Fruit fly (Drosophila melanogaster): ENCODE data around the gene UQCR-C2.

The UQCR-C2 gene

dm6 chr3L:16546159-16546558 is 37.8 kb upstream of the UQCR-C2 start:
- TF ChIP-seq Dif (GFP tag; optimal IDR thresholded peaks at IDR 0.05; ENCODE audit: partially characterized antibody) (no peak), Abd-B (GFP tag; optimal IDR thresholded peaks at IDR 0.05) (no peak), Sp1 (GFP tag; optimal IDR thresholded peaks at IDR 0.05) (no peak), pan (optimal IDR thresholded peaks at IDR 0.05) (no peak), CrebA (GFP tag; optimal IDR thresholded peaks at IDR 0.05; ENCODE audit: borderline replicate concordance) (no peak), Vsx2 (GFP tag; optimal IDR thresholded peaks at IDR 0.05; ENCODE audit: partially characterized antibody) (no peak), dsf (GFP tag; optimal IDR thresholded peaks at IDR 0.05; ENCODE audit: borderline replicate concordance) (no peak), Jra (GFP tag; optimal IDR thresholded peaks at IDR 0.05) (no peak), Dfd (GFP tag; optimal IDR thresholded peaks at IDR 0.05) (no peak), sv (GFP tag; optimal IDR thresholded peaks at IDR 0.05) (no peak), dmrt93B (GFP tag; optimal IDR thresholded peaks at IDR 0.05) (no peak), Myc (optimal IDR thresholded peaks at IDR 0.05) (no peak), dl (GFP tag; optimal IDR thresholded peaks at IDR 0.05; ENCODE audit: insufficient read depth in 1 of 2, partially characterized antibody in 2 of 2) (no peak), fru (GFP tag; optimal IDR thresholded peaks at IDR 0.05) (no peak), br (GFP tag; optimal IDR thresholded peaks at IDR 0.05) (no peak), Hnf4 (GFP tag; optimal IDR thresholded peaks at IDR 0.05) (no peak), N (GFP tag; optimal IDR thresholded peaks at IDR 0.05) (no peak)

dm6 chr3L:16556523-16556922 is 27.4 kb upstream of the UQCR-C2 start, which contains the start of gene CG4229:
TSS of gene CG4229 (plus strand) at chr3L:16556823.
- no peak for TF ChIP-seq Abd-B (GFP tag; optimal IDR thresholded peaks at IDR 0.05)

dm6 chr3L:16563361-16563760 is 20.6 kb upstream of the UQCR-C2 start:
- peak in 1 of 2 experiments; percentile 4 for TF ChIP-seq foxo (GFP tag; optimal IDR thresholded peaks at IDR 0.05)
- TF ChIP-seq dsf (GFP tag; optimal IDR thresholded peaks at IDR 0.05; ENCODE audit: borderline replicate concordance): no peak
- TF ChIP-seq N (GFP tag; optimal IDR thresholded peaks at IDR 0.05): no peak

- no peak for TF ChIP-seq usp (GFP tag; optimal IDR thresholded peaks at IDR 0.05)
- no peak for TF ChIP-seq dsf (GFP tag; optimal IDR thresholded peaks at IDR 0.05; ENCODE audit: borderline replicate concordance)
- no peak for TF ChIP-seq fru (GFP tag; optimal IDR thresholded peaks at IDR 0.05)
Measured at dm6 chr3L:16566093-16566492, 17.8 kb upstream of the UQCR-C2 start.

dm6 chr3L:16566700-16567221 is 17.2 kb upstream of the UQCR-C2 start, which contains the start of gene UQCR-6.4L:
TSS of gene UQCR-6.4L (plus strand) at chr3L:16566750.
- no peak for TF ChIP-seq fru (GFP tag; optimal IDR thresholded peaks at IDR 0.05)
- no peak for TF ChIP-seq Dif (GFP tag; optimal IDR thresholded peaks at IDR 0.05; ENCODE audit: partially characterized antibody)
- no peak for TF ChIP-seq psq (GFP tag; optimal IDR thresholded peaks at IDR 0.05)
- no peak for TF ChIP-seq Mio (GFP tag; optimal IDR thresholded peaks at IDR 0.05)
- no peak for TF ChIP-seq tai (GFP tag; optimal IDR thresholded peaks at IDR 0.05)
- no peak for TF ChIP-seq Hr83 (GFP tag; optimal IDR thresholded peaks at IDR 0.05; ENCODE audit: poor library complexity, severe bottlenecking)
- no peak for TF ChIP-seq brk (GFP tag; optimal IDR thresholded peaks at IDR 0.05)
- TF ChIP-seq dmrt93B (GFP tag; optimal IDR thresholded peaks at IDR 0.05): no peak
- no peak for TF ChIP-seq dsf (GFP tag; optimal IDR thresholded peaks at IDR 0.05; ENCODE audit: borderline replicate concordance)
- TF ChIP-seq HLH106 (tag; optimal IDR thresholded peaks at IDR 0.05): no peak

dm6 chr3L:16567495-16567894 is 16.4 kb upstream of the UQCR-C2 start:
- TF ChIP-seq Hr78 (GFP tag; optimal IDR thresholded peaks at IDR 0.05): no peak
- TF ChIP-seq sv (GFP tag; optimal IDR thresholded peaks at IDR 0.05): peak; percentile 14

dm6 chr3L:16569456-16569855 is 14.5 kb upstream of the UQCR-C2 start:
- TF ChIP-seq jim (GFP tag; optimal IDR thresholded peaks at IDR 0.05) (no peak), fru (GFP tag; optimal IDR thresholded peaks at IDR 0.05) (no peak), Vsx2 (GFP tag; optimal IDR thresholded peaks at IDR 0.05; ENCODE audit: partially characterized antibody) (no peak), pan (optimal IDR thresholded peaks at IDR 0.05) (no peak), Myc (optimal IDR thresholded peaks at IDR 0.05) (no peak), CrebA (GFP tag; optimal IDR thresholded peaks at IDR 0.05; ENCODE audit: borderline replicate concordance) (no peak), tai (GFP tag; optimal IDR thresholded peaks at IDR 0.05) (no peak), GATAd (GFP tag; optimal IDR thresholded peaks at IDR 0.05) (no peak), Dfd (GFP tag; optimal IDR thresholded peaks at IDR 0.05) (no peak), CG32264 (GFP tag; optimal IDR thresholded peaks at IDR 0.05) (no peak), foxo (GFP tag; optimal IDR thresholded peaks at IDR 0.05) (no peak), dl (GFP tag; optimal IDR thresholded peaks at IDR 0.05; ENCODE audit: insufficient read depth in 1 of 2, partially characterized antibody in 2 of 2) (no peak), OdsH (GFP tag; optimal IDR thresholded peaks at IDR 0.05) (no peak), dsf (GFP tag; optimal IDR thresholded peaks at IDR 0.05; ENCODE audit: borderline replicate concordance) (no peak), lola (GFP tag; optimal IDR thresholded peaks at IDR 0.05) (no peak), psq (GFP tag; optimal IDR thresholded peaks at IDR 0.05) (no peak), brk (GFP tag; optimal IDR thresholded peaks at IDR 0.05) (no peak), N (GFP tag; optimal IDR thresholded peaks at IDR 0.05) (no peak)

All from whole organism, wandering third instar larva.